Fruit fly (Drosophila melanogaster) whole organism, adult: ENCODE measurements around the gene Polr3A.

ENCODE experiments used
- CG11617 ChIP-seq: fragments of 200-800 bp; sonication (Bioruptor generic); optimal IDR thresholded peaks from 2 replicates; lab custom pipeline; 2017; ENCODE audit warnings: mild to moderate bottlenecking, missing biosample characterization, missing genetic modification reagents, missing genetic modification characterization
- CG12768 ChIP-seq: fragments of 200-800 bp; sonication (Bioruptor generic); optimal IDR thresholded peaks from 2 replicates; lab custom pipeline; 2017; ENCODE audit warnings: missing biosample characterization, missing genetic modification characterization, mild to moderate bottlenecking, moderate library complexity, missing genetic modification reagents
- CG14711 ChIP-seq: fragments of 200-800 bp; sonication (Bioruptor generic); optimal IDR thresholded peaks from 2 replicates; lab custom pipeline; 2018; ENCODE audit warnings: missing biosample characterization, mild to moderate bottlenecking, missing genetic modification characterization, moderate library complexity
- CG1620 ChIP-seq: fragments of 200-800 bp; sonication (Bioruptor generic); optimal IDR thresholded peaks from 2 replicates; lab custom pipeline; 2016; ENCODE audit warnings: missing biosample characterization, missing genetic modification characterization
- CG33017 ChIP-seq: fragments of 200-800 bp; sonication (Bioruptor generic); optimal IDR thresholded peaks from 2 replicates; lab custom pipeline; 2018; ENCODE audit warnings: missing biosample characterization, mild to moderate bottlenecking, missing genetic modification characterization, moderate library complexity
- CG5204 ChIP-seq: fragments of 200-800 bp; sonication (Bioruptor generic); optimal IDR thresholded peaks from 2 replicates; lab custom pipeline; 2016; ENCODE audit warnings: missing biosample characterization, missing genetic modification characterization
- CG7045 ChIP-seq: fragments of 200-800 bp; sonication (Bioruptor generic); optimal IDR thresholded peaks from 2 replicates; lab custom pipeline; 2017; ENCODE audit warnings: missing biosample characterization, mild to moderate bottlenecking, missing genetic modification characterization
- CG7101 ChIP-seq: fragments of 200-800 bp; sonication (Bioruptor generic); optimal IDR thresholded peaks from 2 replicates; lab custom pipeline; 2018; ENCODE audit warnings: missing biosample characterization, mild to moderate bottlenecking, missing genetic modification characterization, moderate library complexity
- Clk ChIP-seq: fragments of 200-800 bp; sonication (Bioruptor generic); optimal IDR thresholded peaks from 2 replicates; lab custom pipeline; 2017; ENCODE audit warnings: missing biosample characterization, missing genetic modification characterization
- Crg-1 ChIP-seq: fragments of 200-800 bp; sonication (Bioruptor generic); optimal IDR thresholded peaks from 2 replicates; lab custom pipeline; 2016; ENCODE audit warnings: missing biosample characterization, missing genetic modification characterization
- Hr96 ChIP-seq: fragments of 200-800 bp; sonication (Bioruptor generic); optimal IDR thresholded peaks from 2 replicates; lab custom pipeline; 2016; ENCODE audit warnings: missing biosample characterization, missing genetic modification characterization
- Mnt ChIP-seq: fragments of 200-800 bp; sonication (Bioruptor generic); optimal IDR thresholded peaks from 2 replicates; lab custom pipeline; 2016; ENCODE audit warnings: missing biosample characterization, mild to moderate bottlenecking, missing genetic modification characterization
- bab1 ChIP-seq: fragments of 200-800 bp; sonication (Bioruptor generic); optimal IDR thresholded peaks from 3 replicates; lab custom pipeline; 2019; ENCODE audit warnings: missing biosample characterization, mild to moderate bottlenecking, missing genetic modification characterization, moderate library complexity
- cic ChIP-seq: fragments of 200-800 bp; sonication (Bioruptor generic); optimal IDR thresholded peaks from 2 replicates; lab custom pipeline; 2017; ENCODE audit warnings: missing biosample characterization, mild to moderate bottlenecking, missing genetic modification characterization, moderate library complexity
- cnc ChIP-seq, 2 experiments: fragments of >200 bp; optimal IDR thresholded peaks; 2 replicates each; lab custom pipeline; 2017
- kay ChIP-seq: fragments of 200-800 bp; sonication (Bioruptor generic); peaks from one replicate; lab custom pipeline; 2016; ENCODE audit warnings: missing biosample characterization, missing genetic modification characterization, borderline replicate concordance
- ovo ChIP-seq: fragments of 200-800 bp; sonication (Bioruptor generic); optimal IDR thresholded peaks from 2 replicates; lab custom pipeline; 2016; ENCODE audit warnings: missing biosample characterization, missing genetic modification characterization
- pad ChIP-seq: fragments of 200-800 bp; sonication (Bioruptor generic); optimal IDR thresholded peaks from 3 replicates; lab custom pipeline; 2017; ENCODE audit warnings: missing biosample characterization, missing genetic modification characterization, mild to moderate bottlenecking, moderate library complexity, missing genetic modification reagents
- tj ChIP-seq: fragments of 200-800 bp; sonication (Bioruptor generic); optimal IDR thresholded peaks from 3 replicates; lab custom pipeline; 2017; ENCODE audit warnings: missing biosample characterization, mild to moderate bottlenecking, missing genetic modification characterization, moderate library complexity
- toe ChIP-seq: fragments of 200-800 bp; sonication (Bioruptor generic); optimal IDR thresholded peaks from 2 replicates; lab custom pipeline; 2016; ENCODE audit warnings: missing biosample characterization, missing genetic modification characterization

The Polr3A gene

DNA sequence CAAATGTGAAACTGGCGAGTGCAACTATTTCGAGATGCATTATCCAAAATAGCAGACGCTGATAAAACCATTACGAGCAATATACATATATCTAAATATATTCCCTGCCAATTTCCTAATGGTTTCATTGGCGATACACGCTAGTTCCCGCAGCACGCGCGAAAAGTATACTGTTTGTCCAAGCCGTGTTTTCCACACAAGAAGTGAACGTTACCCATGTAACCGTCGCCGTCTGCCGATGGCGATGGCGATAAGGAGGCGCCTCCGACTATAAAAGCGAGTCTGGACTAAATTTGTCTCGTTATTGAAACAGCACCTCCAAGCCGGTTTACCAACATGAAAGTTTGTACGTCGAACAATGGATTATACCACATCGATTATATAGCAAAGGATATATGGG, 16.1 kb downstream of the Polr3A start, which contains the start of gene CG43673:
CG43673 (plus strand) TSS at position 301 of the 400 bp plus-strand sequence.
- TF ChIP-seq Crg-1 (GFP tag; lab: Kevin White, UChicago), result no peak
- no peak for TF ChIP-seq cic (GFP tag; lab: Kevin White, UChicago)
- TF ChIP-seq CG14711 (tag; lab: Kevin White, UChicago), result no peak
- TF ChIP-seq Mnt (GFP tag; lab: Kevin White, UChicago), result no peak
- TF ChIP-seq ovo (GFP tag; lab: Kevin White, UChicago), result no peak
- no peak for TF ChIP-seq Hr96 (GFP tag; lab: Kevin White, UChicago)
- no peak for TF ChIP-seq CG33017
- no peak for TF ChIP-seq CG5204
- TF ChIP-seq CG7045 (GFP tag; lab: Kevin White, UChicago), result no peak
- TF ChIP-seq Clk (GFP tag; lab: Kevin White, UChicago), result no peak
- TF ChIP-seq tj (GFP tag; lab: Kevin White, UChicago), result no peak
- no peak for TF ChIP-seq bab1 (GFP tag; lab: Kevin White, UChicago)
- no peak for TF ChIP-seq cnc (optimal IDR thresholded peaks at IDR 0.05; lab: Kevin White, UChicago)
- TF ChIP-seq CG11617 (GFP tag; lab: Kevin White, UChicago), result no peak
- TF ChIP-seq CG1620 (GFP tag; lab: Kevin White, UChicago), result no peak
- TF ChIP-seq kay, result no peak
- TF ChIP-seq toe (GFP tag; lab: Kevin White, UChicago), result no peak
- no peak for TF ChIP-seq pad (GFP tag; lab: Kevin White, UChicago)
- TF ChIP-seq CG7101 (tag; lab: Kevin White, UChicago), result no peak
- no peak for TF ChIP-seq CG12768 (GFP tag; lab: Kevin White, UChicago)

DNA sequence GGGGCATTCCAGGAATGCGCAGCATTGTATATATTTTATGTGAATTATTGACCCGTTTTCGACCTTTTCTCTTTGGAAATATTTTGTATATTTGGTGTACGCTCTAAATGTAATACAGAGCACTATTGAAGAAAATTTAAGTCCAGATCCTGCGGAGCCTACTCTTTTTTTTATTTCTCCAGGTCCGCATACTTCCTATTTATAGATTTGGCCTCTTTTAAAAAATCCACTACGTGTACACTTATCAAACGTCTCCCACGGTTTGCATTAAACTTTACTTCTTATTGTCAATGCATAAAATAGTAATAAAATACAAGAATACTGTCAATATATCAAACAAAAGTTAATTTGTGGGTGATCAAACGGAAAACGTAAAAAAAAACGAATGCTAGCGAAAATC, 20.9 kb downstream of the Polr3A start, which contains the start of gene Efhc1.1:
Efhc1.1 (minus strand) TSS at position 101 of the 400 bp plus-strand sequence.
- no peak for TF ChIP-seq bab1 (GFP tag; lab: Kevin White, UChicago)
- TF ChIP-seq Crg-1 (GFP tag; lab: Kevin White, UChicago), result no peak
- TF ChIP-seq CG11617 (GFP tag; lab: Kevin White, UChicago), result no peak
- TF ChIP-seq CG12768 (GFP tag; lab: Kevin White, UChicago), result no peak
- TF ChIP-seq CG1620 (GFP tag; lab: Kevin White, UChicago), result no peak
- no peak for TF ChIP-seq kay
- TF ChIP-seq ovo (GFP tag; lab: Kevin White, UChicago), result no peak
- no peak for TF ChIP-seq Mnt (GFP tag; lab: Kevin White, UChicago)
- no peak for TF ChIP-seq cic (GFP tag; lab: Kevin White, UChicago)
- TF ChIP-seq CG7101 (tag; lab: Kevin White, UChicago), result no peak
- no peak for TF ChIP-seq CG33017
- no peak for TF ChIP-seq pad (GFP tag; lab: Kevin White, UChicago)
- no peak for TF ChIP-seq CG5204

DNA sequence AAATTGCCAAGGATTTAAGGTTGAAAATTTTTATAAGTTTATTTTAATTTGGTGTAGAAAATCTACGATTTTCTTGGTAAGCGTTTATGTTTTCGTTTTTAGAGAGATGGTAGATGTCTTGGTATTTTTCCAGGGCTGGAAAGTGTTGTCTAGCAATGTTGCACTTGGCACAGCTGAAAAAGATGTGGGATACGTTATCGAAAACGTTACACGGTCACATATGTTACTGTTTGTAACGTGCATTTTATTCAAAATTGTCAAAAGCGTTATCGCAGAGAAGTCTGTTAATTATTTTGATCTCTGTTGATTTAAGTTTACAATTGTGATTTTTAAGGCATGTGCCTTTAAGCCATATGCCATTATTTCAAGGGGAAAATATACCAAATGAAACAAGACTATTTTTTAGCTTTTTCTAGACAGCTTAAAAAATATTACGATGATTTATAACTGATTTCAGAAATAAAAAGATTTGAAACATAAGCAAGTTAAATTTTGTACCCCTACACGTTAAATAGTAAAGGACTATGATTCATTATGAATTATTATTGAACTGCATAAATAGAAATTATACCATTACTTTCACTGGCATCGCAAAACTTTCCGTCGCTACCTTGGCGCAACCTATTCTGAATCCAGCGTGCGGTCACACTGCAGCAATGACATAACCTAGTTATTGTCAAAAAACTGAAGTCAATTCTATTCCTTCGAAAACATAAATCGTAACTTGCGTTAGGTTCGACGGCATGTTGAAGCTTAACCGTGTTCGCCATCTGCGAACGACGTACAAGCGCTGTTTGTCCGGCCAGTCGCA, 22.9 kb downstream of the Polr3A start, which contains the start of the genes Paf-AHalpha and mRpS30:
Paf-AHalpha (minus strand) TSS at position 155 of the 811 bp plus-strand sequence.
mRpS30 (plus strand) TSS at position 619 of the 811 bp plus-strand sequence.
- TF ChIP-seq toe (GFP tag; lab: Kevin White, UChicago) (no peak), Hr96 (GFP tag; lab: Kevin White, UChicago) (no peak), CG12768 (GFP tag; lab: Kevin White, UChicago) (no peak), Crg-1 (GFP tag; lab: Kevin White, UChicago) (no peak), tj (GFP tag; lab: Kevin White, UChicago) (no peak), CG11617 (GFP tag; lab: Kevin White, UChicago) (no peak), ovo (GFP tag; lab: Kevin White, UChicago) (no peak), kay (no peak), bab1 (GFP tag; lab: Kevin White, UChicago) (peak; percentile 45)

DNA sequence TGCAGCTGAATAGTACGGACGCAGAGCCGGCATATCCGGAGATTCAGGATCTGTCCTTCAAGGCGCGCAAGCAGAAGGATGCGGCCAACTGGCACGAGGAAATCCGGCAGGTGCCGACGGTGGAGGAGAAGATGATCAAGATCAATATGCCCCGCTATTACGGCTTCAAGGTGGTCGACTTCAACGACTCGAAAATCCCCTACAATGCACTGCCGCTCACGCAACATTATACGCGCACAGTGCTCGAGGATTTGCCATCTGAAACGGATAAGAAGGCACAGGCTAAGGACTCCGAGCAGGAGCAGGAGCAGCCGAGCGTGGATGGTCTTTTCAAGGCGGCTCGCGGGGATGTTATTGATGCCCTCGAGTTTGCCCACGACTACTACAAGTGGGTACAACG, 23.5 kb downstream of the Polr3A start:
- TF ChIP-seq CG33017 (no peak), CG5204 (no peak), kay (no peak), tj (GFP tag; lab: Kevin White, UChicago) (no peak), CG11617 (GFP tag; lab: Kevin White, UChicago) (no peak), CG12768 (GFP tag; lab: Kevin White, UChicago) (no peak), CG7045 (GFP tag; lab: Kevin White, UChicago) (no peak), CG14711 (tag; lab: Kevin White, UChicago) (no peak), Clk (GFP tag; lab: Kevin White, UChicago) (no peak), CG1620 (GFP tag; lab: Kevin White, UChicago) (no peak), ovo (GFP tag; lab: Kevin White, UChicago) (no peak)

DNA sequence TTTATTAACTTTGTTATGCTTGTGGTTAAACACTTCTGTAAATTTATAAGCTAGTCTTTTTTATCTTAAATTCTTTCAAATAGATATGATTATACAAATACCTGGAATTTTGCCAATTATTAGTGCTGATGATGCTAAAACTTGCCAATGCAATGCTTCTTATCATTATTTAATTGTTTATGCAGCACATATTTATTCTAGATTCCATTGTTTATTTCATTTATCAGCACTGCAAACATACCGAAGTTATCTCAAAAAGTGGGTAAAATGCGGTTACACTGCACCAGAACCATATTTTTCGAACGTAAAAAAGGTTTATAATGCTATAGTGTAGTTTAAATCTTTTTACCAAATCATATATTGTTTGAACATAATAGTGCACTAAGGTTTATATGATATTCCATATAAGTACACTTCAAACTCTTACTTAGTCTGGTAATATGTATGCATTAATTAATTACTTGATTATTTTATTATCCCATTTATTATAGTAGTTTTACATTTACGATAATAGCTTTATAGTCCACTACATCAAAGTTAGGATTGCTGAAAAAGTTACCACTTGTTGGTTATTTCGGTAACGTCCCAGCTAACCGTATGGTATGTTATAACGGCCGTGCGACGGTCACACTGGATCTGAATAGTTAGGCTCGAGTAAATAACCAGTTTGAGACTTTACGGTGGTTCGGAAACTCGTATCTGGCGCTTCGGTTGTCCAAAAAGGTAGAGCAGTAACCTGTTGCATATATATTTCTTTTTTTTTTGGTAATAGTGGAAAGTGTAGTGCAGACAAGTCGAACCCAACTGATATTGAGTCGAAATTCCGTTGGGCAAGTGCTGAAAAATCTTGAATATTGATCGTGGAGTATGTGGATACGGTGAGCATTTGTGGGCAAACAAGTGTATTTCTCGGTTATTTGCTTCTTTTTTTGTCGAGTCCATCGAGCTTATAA, 25.8 kb downstream of the Polr3A start, which contains the start of gene Rhp:
Rhp (plus strand) TSS at position 663 of the 953 bp plus-strand sequence.
- TF ChIP-seq CG12768 (GFP tag; lab: Kevin White, UChicago) (peak; percentile 45), cic (GFP tag; lab: Kevin White, UChicago) (peak; percentile 70), toe (GFP tag; lab: Kevin White, UChicago) (no peak), CG11617 (GFP tag; lab: Kevin White, UChicago) (peak; percentile 62), ovo (GFP tag; lab: Kevin White, UChicago) (peak; percentile 29), CG33017 (peak; percentile 41), CG1620 (GFP tag; lab: Kevin White, UChicago) (peak; percentile 20), CG5204 (no peak), CG7101 (tag; lab: Kevin White, UChicago) (peak; percentile 88), Crg-1 (GFP tag; lab: Kevin White, UChicago) (peak; percentile 51), kay (no peak), cnc (optimal IDR thresholded peaks at IDR 0.05; lab: Kevin White, UChicago) (no peak), Mnt (GFP tag; lab: Kevin White, UChicago) (peak; percentile 47), Hr96 (GFP tag; lab: Kevin White, UChicago) (no peak), Clk (GFP tag; lab: Kevin White, UChicago) (no peak), bab1 (GFP tag; lab: Kevin White, UChicago) (peak; percentile 24), tj (GFP tag; lab: Kevin White, UChicago) (peak; percentile 68), pad (GFP tag; lab: Kevin White, UChicago) (peak; percentile 48), CG7045 (GFP tag; lab: Kevin White, UChicago) (peak; percentile 33), CG14711 (tag; lab: Kevin White, UChicago) (peak; percentile 62)
